Fruit fly (Drosophila melanogaster) whole organism, prepupa: Measurements from ENCODE around the gene NimC2.

Experiments used
- Hr38 ChIP-seq: sonication (Bioruptor generic); optimal IDR thresholded peaks from 2 replicates; lab custom pipeline; 2016; ENCODE audit warnings: missing biosample characterization, missing genetic modification characterization
- dsx ChIP-seq: fragments of 200-800 bp; optimal IDR thresholded peaks from 3 replicates; lab custom pipeline; 2019; ENCODE audit warnings: missing biosample characterization, mild to moderate bottlenecking, missing genetic modification characterization, moderate library complexity; ENCODE audit not compliant: poor library complexity, severe bottlenecking

DNA sequence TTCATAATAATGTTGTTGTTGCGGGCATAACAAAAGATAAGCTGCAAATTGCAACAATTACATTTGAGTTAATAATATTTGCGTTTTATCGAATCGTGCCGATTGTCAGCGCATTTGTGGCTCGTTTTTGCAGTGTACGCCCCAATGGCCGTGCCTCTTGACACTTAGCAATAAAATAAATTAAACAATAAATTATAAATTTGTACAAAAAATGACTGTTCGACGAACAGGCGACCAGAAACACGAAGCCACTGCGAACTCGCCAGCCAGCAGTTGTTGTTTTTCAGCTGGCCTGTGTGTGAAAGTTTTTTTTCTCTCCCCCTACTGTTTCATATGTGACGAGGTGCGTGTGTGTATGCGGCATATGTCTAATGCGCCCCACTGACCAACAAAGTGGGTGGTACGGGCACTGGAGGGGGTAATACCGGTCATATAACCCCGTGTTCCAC is 45.6 kb downstream of the NimC2 start:
- TF ChIP-seq Hr38: no peak
- TF ChIP-seq dsx (GFP tag; lab: Kevin White, UChicago): no peak
